Worm (Caenorhabditis elegans) whole organism, late embryonic: ENCODE data around the gene C01G5.7.

ENCODE experiments used
- C08G9.2 ChIP-seq: sonication (generic microtip); optimal IDR thresholded peaks from 2 replicates; lab custom pipeline; 2016; ENCODE audit warnings: mild to moderate bottlenecking, missing genetic modification characterization, moderate library complexity, missing compliant biosample characterization
- C38D4.7 ChIP-seq: fragments of 200-800 bp; sonication (Bioruptor generic); optimal IDR thresholded peaks from 2 replicates; lab custom pipeline; 2018; ENCODE audit warnings: mild to moderate bottlenecking, missing genetic modification characterization, moderate library complexity, missing compliant biosample characterization
- Y22D7AL.16 ChIP-seq: sonication (generic microtip); optimal IDR thresholded peaks from 2 replicates; lab custom pipeline; 2016; ENCODE audit warnings: missing genetic modification characterization, missing compliant biosample characterization
- ceh-14 ChIP-seq: sonication (generic microtip); optimal IDR thresholded peaks from 2 replicates; lab custom pipeline; 2016; ENCODE audit warnings: missing genotype, missing genetic modification characterization, missing compliant biosample characterization
- ceh-18 ChIP-seq: sonication (generic microtip); optimal IDR thresholded peaks from 2 replicates; lab custom pipeline; 2016; ENCODE audit warnings: missing genetic modification characterization, missing compliant biosample characterization
- ceh-2 ChIP-seq: sonication (generic microtip); optimal IDR thresholded peaks from 2 replicates; lab custom pipeline; 2016; ENCODE audit warnings: missing genotype, missing genetic modification characterization, missing compliant biosample characterization
- ceh-22 ChIP-seq: sonication (generic microtip); optimal IDR thresholded peaks from 2 replicates; lab custom pipeline; 2017; ENCODE audit warnings: missing biosample characterization, missing genetic modification characterization
- ceh-31 ChIP-seq: sonication (generic microtip); optimal IDR thresholded peaks from 2 replicates; lab custom pipeline; 2016; ENCODE audit warnings: missing genetic modification characterization, missing compliant biosample characterization
- ceh-45 ChIP-seq: fragments of 200-800 bp; sonication (Bioruptor generic); IDR thresholded peaks from 2 replicates; pipeline ENCODE4 v1.3.6; 2022; ENCODE audit warnings: missing genetic modification reagents, missing genetic modification characterization, missing compliant biosample characterization
- ceh-48 ChIP-seq: sonication (generic microtip); optimal IDR thresholded peaks from 2 replicates; lab custom pipeline; 2016; ENCODE audit warnings: missing genetic modification characterization, inconsistent platforms, missing compliant biosample characterization
- elt-2 ChIP-seq: sonication (generic microtip); optimal IDR thresholded peaks from 2 replicates; lab custom pipeline; 2016; ENCODE audit warnings: missing genetic modification reagents, missing genetic modification characterization, missing compliant biosample characterization
- ets-4 ChIP-seq: sonication (generic microtip); optimal IDR thresholded peaks from 2 replicates; lab custom pipeline; 2016; ENCODE audit warnings: missing genetic modification characterization, missing compliant biosample characterization
- eyg-1 ChIP-seq: sonication (generic microtip); optimal IDR thresholded peaks from 2 replicates; lab custom pipeline; 2016; ENCODE audit warnings: missing genotype, missing genetic modification characterization, missing compliant biosample characterization
- fax-1 ChIP-seq: sonication (generic microtip); optimal IDR thresholded peaks from 2 replicates; lab custom pipeline; 2016; ENCODE audit warnings: missing genotype, missing genetic modification characterization, missing compliant biosample characterization
- fkh-6 ChIP-seq: sonication (generic microtip); optimal IDR thresholded peaks from 2 replicates; lab custom pipeline; 2016; ENCODE audit warnings: missing genetic modification characterization, missing compliant biosample characterization
- gmeb-2 ChIP-seq: sonication (generic microtip); optimal IDR thresholded peaks from 2 replicates; lab custom pipeline; 2016; ENCODE audit warnings: missing genetic modification characterization, inconsistent platforms, missing compliant biosample characterization
- hlh-15 ChIP-seq: sonication (generic microtip); optimal IDR thresholded peaks from 2 replicates; lab custom pipeline; 2016; ENCODE audit warnings: missing genetic modification characterization, missing compliant biosample characterization
- hlh-6 ChIP-seq: sonication (generic microtip); optimal IDR thresholded peaks from 2 replicates; lab custom pipeline; 2016; ENCODE audit warnings: missing genotype, missing genetic modification characterization, missing compliant biosample characterization
- lim-6 ChIP-seq: sonication (generic microtip); optimal IDR thresholded peaks from 2 replicates; lab custom pipeline; 2016; ENCODE audit warnings: missing genetic modification characterization, missing compliant biosample characterization
- nhr-11 ChIP-seq: fragments of 150-350 bp; optimal IDR thresholded peaks from 2 replicates; lab custom pipeline; 2014; ENCODE audit warnings: missing biosample characterization, missing genetic modification characterization
- npax-4 ChIP-seq: sonication (generic microtip); optimal IDR thresholded peaks from 2 replicates; lab custom pipeline; 2016; ENCODE audit warnings: missing genetic modification characterization, missing compliant biosample characterization
- pag-3 ChIP-seq: sonication (generic microtip); optimal IDR thresholded peaks from 2 replicates; lab custom pipeline; 2016; ENCODE audit warnings: missing compliant biosample characterization, missing genetic modification characterization, borderline replicate concordance
- pqm-1 ChIP-seq: sonication (generic microtip); optimal IDR thresholded peaks from 2 replicates; lab custom pipeline; 2016; ENCODE audit warnings: missing genetic modification characterization, missing compliant biosample characterization
- pros-1 ChIP-seq: fragments of 150-350 bp; optimal IDR thresholded peaks from 2 replicates; lab custom pipeline; 2014; ENCODE audit warnings: missing biosample characterization, missing genetic modification reagents, missing genetic modification characterization
- ref-2 ChIP-seq: sonication (generic microtip); optimal IDR thresholded peaks from 2 replicates; lab custom pipeline; 2016; ENCODE audit warnings: missing genetic modification characterization, missing compliant biosample characterization
- sox-2 ChIP-seq: fragments of 200-800 bp; sonication (Bioruptor generic); IDR thresholded peaks from 2 replicates; pipeline ENCODE4 v1.3.6; 2022; ENCODE audit warnings: missing genetic modification reagents, missing genetic modification characterization, missing compliant biosample characterization
- sox-4 ChIP-seq: sonication (generic microtip); optimal IDR thresholded peaks from 2 replicates; lab custom pipeline; 2017; ENCODE audit warnings: mild to moderate bottlenecking, missing genetic modification characterization, inconsistent platforms, missing compliant biosample characterization
- tbx-7 ChIP-seq: sonication (generic microtip); optimal IDR thresholded peaks from 2 replicates; lab custom pipeline; 2016; ENCODE audit warnings: missing genotype, missing genetic modification characterization, missing compliant biosample characterization
- ttx-3 ChIP-seq: sonication (generic microtip); optimal IDR thresholded peaks from 2 replicates; lab custom pipeline; 2016; ENCODE audit warnings: missing genetic modification reagents, missing genetic modification characterization, missing compliant biosample characterization
- unc-3 ChIP-seq, 2 experiments: fragments of 200-800 bp in 1 of 2; sonication (Bioruptor generic) in 1 of 2; sonication (generic microtip) in 1 of 2; conservative IDR thresholded peaks in 1 of 2; optimal IDR thresholded peaks in 1 of 2; 2 replicates each; pipeline versions ENCODE4 v1.3.6 to Lab custom; 2016 to 2022; ENCODE audit warnings: missing compliant biosample characterization in 2 of 2, missing genetic modification characterization in 2 of 2, missing genetic modification reagents in 1 of 2
- unc-42 ChIP-seq: sonication (generic microtip); optimal IDR thresholded peaks from 2 replicates; lab custom pipeline; 2016; ENCODE audit warnings: missing genotype, missing genetic modification characterization, missing compliant biosample characterization
- zip-5 ChIP-seq: sonication (generic microtip); optimal IDR thresholded peaks from 2 replicates; lab custom pipeline; 2016; ENCODE audit warnings: missing genetic modification characterization, missing compliant biosample characterization

The C01G5.7 gene

ce11 chrIV:6511767-6512166, 6.2 kb upstream of the C01G5.7 start:
- TF ChIP-seq zip-5: no peak
- TF ChIP-seq unc-3 (GFP tag; conservative IDR thresholded peaks at IDR 0.05; lab: Robert Waterston, UW): no peak
- TF ChIP-seq unc-3 (tag; optimal IDR thresholded peaks at IDR 0.05; lab: Kevin White, UChicago): no peak
- TF ChIP-seq sox-4 (tag; lab: Kevin White, UChicago): no peak
- no peak for TF ChIP-seq ttx-3 (tag; lab: Kevin White, UChicago)
- no peak for TF ChIP-seq ceh-14
- TF ChIP-seq ceh-18 (tag; lab: Kevin White, UChicago): no peak

DNA sequence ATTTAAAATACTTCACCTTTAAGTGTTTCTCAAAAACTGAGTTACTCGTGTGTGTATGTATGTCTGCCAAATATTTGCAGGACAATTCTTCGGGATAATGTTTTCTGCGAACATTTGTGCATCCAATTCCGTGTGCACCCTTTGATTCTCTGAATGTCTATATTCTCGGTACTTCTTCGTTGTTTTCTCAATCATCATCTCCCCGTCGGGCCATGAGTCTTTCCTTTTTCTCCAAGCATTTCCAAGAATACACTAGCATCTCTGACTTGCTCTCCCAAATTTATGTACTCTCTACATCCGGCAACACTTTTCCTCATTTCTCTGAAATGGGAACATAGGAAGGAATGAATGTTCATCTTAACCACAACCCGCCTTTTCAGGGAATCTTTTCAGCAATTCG, 3.3 kb upstream of the C01G5.7 start:
- TF ChIP-seq ceh-22 (tag; lab: Kevin White, UChicago) (no peak), pqm-1 (tag; lab: Kevin White, UChicago) (no peak), ceh-48 (tag; lab: Kevin White, UChicago) (no peak), lim-6 (tag; lab: Kevin White, UChicago) (no peak), npax-4 (no peak), unc-42 (tag; lab: Kevin White, UChicago) (no peak), ttx-3 (tag; lab: Kevin White, UChicago) (no peak), ets-4 (tag; lab: Kevin White, UChicago) (no peak), nhr-11 (tag; lab: Kevin White, UChicago) (no peak), eyg-1 (tag; lab: Kevin White, UChicago) (no peak), ceh-45 (GFP tag; lab: Robert Waterston, UW) (no peak), fax-1 (tag; lab: Kevin White, UChicago) (no peak), gmeb-2 (no peak), hlh-15 (tag; lab: Kevin White, UChicago) (no peak), sox-4 (tag; lab: Kevin White, UChicago) (no peak), ref-2 (tag; lab: Kevin White, UChicago) (no peak), pros-1 (tag; lab: Kevin White, UChicago) (no peak), unc-3 (GFP tag; conservative IDR thresholded peaks at IDR 0.05; lab: Robert Waterston, UW) (no peak), unc-3 (tag; optimal IDR thresholded peaks at IDR 0.05; lab: Kevin White, UChicago) (no peak), Y22D7AL.16 (tag; lab: Kevin White, UChicago) (no peak)
- TF ChIP-seq, all 69 proteins: peak for 0

DNA sequence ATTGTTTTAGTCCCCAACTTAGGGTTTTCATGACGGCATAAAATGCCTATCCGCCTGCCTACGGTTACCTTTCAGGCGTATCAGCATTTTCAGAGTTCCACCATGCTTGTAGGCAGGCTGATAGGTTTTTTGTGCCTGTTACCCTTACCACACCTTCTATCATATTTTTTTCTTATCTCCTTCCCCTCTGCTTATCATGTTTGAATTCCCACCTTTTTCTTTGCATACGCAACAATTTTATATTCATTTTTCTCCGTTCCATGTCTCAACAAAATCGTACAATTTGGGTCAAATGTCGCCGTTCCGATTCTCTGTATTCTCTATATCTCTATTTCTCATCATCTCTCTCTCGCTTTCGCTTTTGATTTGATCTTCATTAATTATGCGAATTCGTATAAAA, 1.6 kb downstream of the C01G5.7 start, which contains the start of gene C01G5.9:
Gene C01G5.9, plus strand, starts transcription at position 301 of the 400 bp plus-strand sequence.
- TF ChIP-seq ceh-2 (tag; lab: Kevin White, UChicago) (no peak), elt-2 (peak; percentile 49)

- TF ChIP-seq ceh-2 (tag; lab: Kevin White, UChicago) (no peak), fkh-6 (tag; lab: Kevin White, UChicago) (no peak), sox-2 (GFP tag; lab: Robert Waterston, UW) (no peak)
Measured at ce11 chrIV:6522305-6522917, 4.5 kb downstream of the C01G5.7 start, which contains the start of gene ddi-1. Gene ddi-1 (plus strand): TSS chrIV:6522867.

- TF ChIP-seq zip-5 (no peak), tbx-7 (no peak), hlh-6 (no peak), gmeb-2 (no peak), sox-4 (tag; lab: Kevin White, UChicago) (no peak), pag-3 (tag; lab: Kevin White, UChicago) (no peak), npax-4 (no peak), C08G9.2 (tag; lab: Kevin White, UChicago) (no peak), C38D4.7 (GFP tag; lab: Kevin White, UChicago) (no peak), sox-2 (GFP tag; lab: Robert Waterston, UW) (no peak), ceh-31 (tag; lab: Kevin White, UChicago) (no peak), pqm-1 (tag; lab: Kevin White, UChicago) (no peak)
Measured at ce11 chrIV:6523773-6524172, 5.8 kb downstream of the C01G5.7 start.
